Fruit fly (Drosophila melanogaster) whole organism, embryonic: ENCODE results near the gene Nf-YA.

Source experiments
- Bteb2 ChIP-seq: fragments of 200-800 bp; sonication (Bioruptor generic); optimal IDR thresholded peaks from 2 replicates; lab custom pipeline; 2016; ENCODE audit warnings: missing biosample characterization, missing genetic modification characterization
- CG11456 ChIP-seq: fragments of 200-800 bp; sonication (Bioruptor generic); IDR thresholded peaks from 3 replicates; pipeline ENCODE4 v1.3.6; 2022; ENCODE audit warnings: missing biosample characterization, missing genetic modification characterization
- CG1233 ChIP-seq: fragments of 200-800 bp; sonication (Bioruptor generic); optimal IDR thresholded peaks from 4 replicates; lab custom pipeline; 2018; ENCODE audit warnings: missing biosample characterization, mild to moderate bottlenecking, missing genetic modification characterization
- CG13296 ChIP-seq: fragments of 200-800 bp; sonication (Bioruptor generic); optimal IDR thresholded peaks from 3 replicates; lab custom pipeline; 2018; ENCODE audit warnings: missing biosample characterization, mild to moderate bottlenecking, missing genetic modification characterization
- CG1529 ChIP-seq: fragments of 200-800 bp; sonication (Bioruptor generic); optimal IDR thresholded peaks from 3 replicates; lab custom pipeline; 2018; ENCODE audit warnings: missing biosample characterization, missing genetic modification characterization
- CG17186 ChIP-seq: fragments of 200-800 bp; sonication (Bioruptor generic); optimal IDR thresholded peaks from 3 replicates; lab custom pipeline; 2017; ENCODE audit warnings: missing biosample characterization, missing genetic modification reagents, missing genetic modification characterization
- CG17359 ChIP-seq: fragments of 200-800 bp; sonication (Bioruptor generic); optimal IDR thresholded peaks from 3 replicates; lab custom pipeline; 2018; ENCODE audit warnings: missing biosample characterization, mild to moderate bottlenecking, missing genetic modification characterization, moderate library complexity
- CG18011 ChIP-seq: fragments of 200-800 bp; sonication (Bioruptor generic); optimal IDR thresholded peaks from 2 replicates; lab custom pipeline; 2017; ENCODE audit warnings: missing biosample characterization, missing genetic modification characterization, mild to moderate bottlenecking, moderate library complexity, missing genotype
- CG18262 ChIP-seq: fragments of 200-800 bp; optimal IDR thresholded peaks from 3 replicates; lab custom pipeline; 2019; ENCODE audit warnings: missing biosample characterization, mild to moderate bottlenecking, missing genetic modification characterization, moderate library complexity
- CG32532 ChIP-seq: fragments of 200-800 bp; sonication (Bioruptor generic); IDR thresholded peaks from 2 replicates; pipeline ENCODE4 v1.3.6; 2022; ENCODE audit warnings: missing biosample characterization, missing genetic modification characterization
- CG3726 ChIP-seq: fragments of 200-800 bp; sonication (Bioruptor generic); IDR thresholded peaks from 3 replicates; pipeline ENCODE4, ENCODE4 v1.3.6; 2022; ENCODE audit warnings: missing biosample characterization, missing genetic modification characterization
- CG5245 ChIP-seq: fragments of 200-800 bp; sonication (Bioruptor generic); optimal IDR thresholded peaks from 3 replicates; lab custom pipeline; 2016; ENCODE audit warnings: missing biosample characterization, missing genetic modification characterization
- CG6765 ChIP-seq: fragments of 200-800 bp; sonication (Bioruptor generic); optimal IDR thresholded peaks from 3 replicates; lab custom pipeline; 2017; ENCODE audit warnings: missing biosample characterization, mild to moderate bottlenecking, missing genetic modification characterization
- CG6791 ChIP-seq: fragments of 200-800 bp; sonication (Bioruptor generic); IDR thresholded peaks from 3 replicates; pipeline ENCODE4 v1.3.6; 2022; ENCODE audit warnings: missing biosample characterization, missing genetic modification characterization; ENCODE audit not compliant: partially characterized antibody
- CG7372 ChIP-seq: fragments of 200-800 bp; sonication (Bioruptor generic); IDR thresholded peaks from 2 replicates; pipeline ENCODE4 v1.3.6; 2022; ENCODE audit warnings: missing biosample characterization, missing genetic modification characterization
- CG8765 ChIP-seq: fragments of 200-800 bp; sonication (Bioruptor generic); IDR thresholded peaks from 2 replicates; pipeline ENCODE4 v1.3.6; 2022; ENCODE audit warnings: missing biosample characterization, missing genetic modification characterization
- CG9437 ChIP-seq: fragments of 200-800 bp; sonication (Bioruptor generic); optimal IDR thresholded peaks from 2 replicates; lab custom pipeline; 2018; ENCODE audit warnings: missing biosample characterization, mild to moderate bottlenecking, missing genetic modification characterization
- CG9932 ChIP-seq: fragments of 200-800 bp; sonication (Bioruptor generic); IDR thresholded peaks from 2 replicates; pipeline ENCODE4 v1.3.6; 2022; ENCODE audit warnings: missing biosample characterization, missing genetic modification characterization
- CrebB ChIP-seq: fragments of 200-800 bp; sonication (Bioruptor generic); optimal IDR thresholded peaks from 3 replicates; lab custom pipeline; 2018; ENCODE audit warnings: missing biosample characterization, mild to moderate bottlenecking, missing genetic modification characterization
- ERR ChIP-seq: fragments of 200-800 bp; sonication (Bioruptor generic); optimal IDR thresholded peaks from 2 replicates; lab custom pipeline; 2016; ENCODE audit warnings: missing biosample characterization, missing genetic modification characterization
- Hmr ChIP-seq: fragments of 200-800 bp; sonication (Bioruptor generic); optimal IDR thresholded peaks from 3 replicates; lab custom pipeline; 2017; ENCODE audit warnings: mild to moderate bottlenecking, missing biosample characterization, missing genetic modification reagents, missing genetic modification characterization
- Hr78 ChIP-seq, 2 experiments: fragments of 200-800 bp in 1 of 2; fragments of >200 bp in 1 of 2; sonication (Bioruptor generic) in 1 of 2; optimal IDR thresholded peaks; 2 replicates each; lab custom pipeline; 2017 to 2019; ENCODE audit warnings: missing biosample characterization in 2 of 2, missing genetic modification characterization in 2 of 2, mild to moderate bottlenecking in 1 of 2, moderate library complexity in 1 of 2
- Lhr ChIP-seq: fragments of 200-800 bp; sonication (Bioruptor generic); optimal IDR thresholded peaks from 3 replicates; lab custom pipeline; 2017; ENCODE audit warnings: mild to moderate bottlenecking, missing biosample characterization, missing genetic modification reagents, missing genetic modification characterization
- MBD-R2 ChIP-seq: fragments of 200-800 bp; sonication (Bioruptor generic); IDR thresholded peaks from 2 replicates; pipeline ENCODE4 v1.3.6; 2022; ENCODE audit warnings: missing biosample characterization, missing genetic modification characterization
- Mad ChIP-seq: fragments of 200-800 bp; sonication (Bioruptor generic); optimal IDR thresholded peaks from 2 replicates; lab custom pipeline; 2016; ENCODE audit warnings: missing biosample characterization, missing genetic modification characterization
- NC2β ChIP-seq: fragments of 200-800 bp; sonication (Bioruptor generic); optimal IDR thresholded peaks from 2 replicates; lab custom pipeline; 2016; ENCODE audit warnings: missing biosample characterization, missing genetic modification characterization
- Sin3A ChIP-seq: fragments of >200 bp; optimal IDR thresholded peaks from 2 replicates; lab custom pipeline; 2018
- Usf ChIP-seq: fragments of 200-800 bp; sonication (Bioruptor generic); optimal IDR thresholded peaks from 2 replicates; lab custom pipeline; 2017; ENCODE audit warnings: missing genotype, missing biosample characterization, missing genetic modification characterization
- ash1 ChIP-seq: fragments of 200-800 bp; sonication (Bioruptor generic); optimal IDR thresholded peaks from 2 replicates; lab custom pipeline; 2018; ENCODE audit warnings: missing biosample characterization, mild to moderate bottlenecking, missing genetic modification characterization
- corto ChIP-seq: fragments of 200-800 bp; sonication (Bioruptor generic); optimal IDR thresholded peaks from 2 replicates; lab custom pipeline; 2016; ENCODE audit warnings: missing biosample characterization, mild to moderate bottlenecking, missing genetic modification characterization, moderate library complexity
- croc ChIP-seq: fragments of 200-800 bp; sonication (Bioruptor generic); conservative IDR thresholded peaks from 3 replicates; pipeline ENCODE4 v1.3.6; 2022; ENCODE audit warnings: missing biosample characterization, missing genetic modification characterization
- fd64A ChIP-seq: fragments of 200-800 bp; sonication (Bioruptor generic); optimal IDR thresholded peaks from 3 replicates; lab custom pipeline; 2018; ENCODE audit warnings: missing biosample characterization, mild to moderate bottlenecking, missing genetic modification characterization
- fru ChIP-seq: fragments of >200 bp; optimal IDR thresholded peaks from 2 replicates; lab custom pipeline; 2017
- fu2 ChIP-seq: fragments of 200-800 bp; sonication (Bioruptor generic); optimal IDR thresholded peaks from 2 replicates; lab custom pipeline; 2016; ENCODE audit warnings: missing biosample characterization, missing genetic modification characterization
- gem ChIP-seq: fragments of 200-800 bp; sonication (Bioruptor generic); optimal IDR thresholded peaks from 2 replicates; lab custom pipeline; 2019; ENCODE audit warnings: missing biosample characterization, mild to moderate bottlenecking, missing genetic modification characterization, moderate library complexity
- grn ChIP-seq: fragments of 200-800 bp; sonication (Bioruptor generic); optimal IDR thresholded peaks from 3 replicates; lab custom pipeline; 2017; ENCODE audit warnings: missing biosample characterization, missing genetic modification characterization
- klu ChIP-seq: fragments of 200-800 bp; sonication (Bioruptor generic); IDR thresholded peaks from 2 replicates; pipeline ENCODE4 v1.3.6; 2022; ENCODE audit warnings: missing biosample characterization, missing genetic modification characterization
- lmd ChIP-seq: fragments of 200-800 bp; sonication (Bioruptor generic); IDR thresholded peaks from 2 replicates; pipeline ENCODE4 v1.3.6; 2022; ENCODE audit warnings: missing biosample characterization, missing genetic modification characterization
- nerfin-1 ChIP-seq: fragments of 200-800 bp; sonication (Bioruptor generic); optimal IDR thresholded peaks from 3 replicates; lab custom pipeline; 2019; ENCODE audit warnings: missing biosample characterization, mild to moderate bottlenecking, missing genetic modification characterization, moderate library complexity
- pho ChIP-seq: fragments of 200-800 bp; sonication (Bioruptor generic); optimal IDR thresholded peaks from 2 replicates; lab custom pipeline; 2016; ENCODE audit warnings: missing biosample characterization, missing genetic modification characterization
- pzg ChIP-seq: fragments of 200-800 bp; sonication (Bioruptor generic); optimal IDR thresholded peaks from 3 replicates; lab custom pipeline; 2018; ENCODE audit warnings: missing biosample characterization, mild to moderate bottlenecking, missing genetic modification characterization, moderate library complexity
- repo ChIP-seq: fragments of 200-800 bp; sonication (Bioruptor generic); optimal IDR thresholded peaks from 2 replicates; lab custom pipeline; 2016; ENCODE audit warnings: missing biosample characterization, missing genetic modification characterization
- rib ChIP-seq: fragments of 200-800 bp; sonication (Bioruptor generic); IDR thresholded peaks from 2 replicates; pipeline ENCODE4 v1.3.6; 2022; ENCODE audit warnings: missing biosample characterization, missing genetic modification characterization
- sisA ChIP-seq: fragments of 200-800 bp; sonication (Bioruptor generic); IDR thresholded peaks from 2 replicates; pipeline ENCODE4 v1.3.6; 2022; ENCODE audit warnings: missing biosample characterization, missing genetic modification characterization
- so ChIP-seq: fragments of 200-800 bp; sonication (Bioruptor generic); IDR thresholded peaks from 3 replicates; pipeline ENCODE4 v1.3.6; 2022; ENCODE audit warnings: missing biosample characterization, missing genetic modification characterization
- sob ChIP-seq: fragments of 200-800 bp; sonication (Bioruptor generic); IDR thresholded peaks from 2 replicates; pipeline ENCODE4 v1.3.6; 2022; ENCODE audit warnings: missing biosample characterization, missing genetic modification characterization
- sr ChIP-seq: fragments of 200-800 bp; sonication (Bioruptor generic); IDR thresholded peaks from 3 replicates; pipeline ENCODE4 v1.3.6; 2022; ENCODE audit warnings: missing biosample characterization, missing genetic modification characterization
- tap ChIP-seq: fragments of 200-800 bp; optimal IDR thresholded peaks from 3 replicates; lab custom pipeline; 2019; ENCODE audit warnings: missing biosample characterization, mild to moderate bottlenecking, missing genetic modification characterization, moderate library complexity
- unpg ChIP-seq: fragments of 200-800 bp; sonication (Bioruptor generic); optimal IDR thresholded peaks from 3 replicates; lab custom pipeline; 2018; ENCODE audit warnings: missing biosample characterization, mild to moderate bottlenecking, missing genetic modification characterization, moderate library complexity

The Nf-YA gene

dm6 chr3L:9429665-9430607, 12.1 kb downstream of the Nf-YA start, which contains the start of the genes RpS17 and MTF-1 (continued):
- TF ChIP-seq CG17186 = no peak
- TF ChIP-seq CG18262 = peak; percentile 50
- TF ChIP-seq repo = no peak
- TF ChIP-seq Mad (GFP tag; lab: Kevin White, UChicago) = peak; percentile 10
- peak; percentile 16 for TF ChIP-seq CG9437 (GFP tag; lab: Kevin White, UChicago)
- TF ChIP-seq pzg = peak; percentile 87
- TF ChIP-seq grn (GFP tag; lab: Kevin White, UChicago) = peak; percentile 91
- peak; percentile 66 for TF ChIP-seq CG32532 (GFP tag; lab: Robert Waterston, UW)
- no peak for TF ChIP-seq CG5245
- TF ChIP-seq ash1 (GFP tag; lab: Kevin White, UChicago) = no peak
- TF ChIP-seq CG6765 (GFP tag; lab: Kevin White, UChicago) = peak; percentile 73
- no peak for TF ChIP-seq CG3726 (GFP tag; lab: Robert Waterston, UW)
- TF ChIP-seq ERR = no peak
- no peak for TF ChIP-seq croc (GFP tag; lab: Robert Waterston, UW)
- TF ChIP-seq Hr78 (GFP tag; optimal IDR thresholded peaks at IDR 0.05; lab: Kevin White, UChicago) = no peak
- TF ChIP-seq so (GFP tag; lab: Robert Waterston, UW) = 0 out of 3 replicates have a peak, but pooled peaks have one; percentile 29
- peak; percentile 31 for TF ChIP-seq CG1233
- TF ChIP-seq klu (GFP tag; lab: Robert Waterston, UW) = no peak
- TF ChIP-seq Lhr (GFP tag; lab: Kevin White, UChicago) = peak; percentile 72
- TF ChIP-seq CG18011 (GFP tag; lab: Kevin White, UChicago) = peak; percentile 7
- TF ChIP-seq fd64A (GFP tag; lab: Kevin White, UChicago) = peak; percentile 21
- TF ChIP-seq CG7372 (GFP tag; lab: Robert Waterston, UW) = no peak; the same call in 1 of the 2 replicates
- TF ChIP-seq fu2 (GFP tag; lab: Kevin White, UChicago) = no peak
- peak; percentile 35 for TF ChIP-seq gem (tag; lab: Kevin White, UChicago)
- peak; percentile 48 for TF ChIP-seq sr (GFP tag; lab: Robert Waterston, UW)
- no peak for TF ChIP-seq CG8765 (GFP tag; lab: Robert Waterston, UW)
- no peak for TF ChIP-seq fru (lab: Kevin White, UChicago)
- peak; percentile 26 for TF ChIP-seq tap (tag; lab: Kevin White, UChicago)
- TF ChIP-seq corto (GFP tag; lab: Kevin White, UChicago) = no peak
- TF ChIP-seq CG17359 = peak; percentile 37
- peak; percentile 66 for TF ChIP-seq Hmr (GFP tag; lab: Kevin White, UChicago)
- TF ChIP-seq pho (GFP tag; lab: Kevin White, UChicago) = no peak
- TF ChIP-seq CG6791 (GFP tag; lab: Robert Waterston, UW) = no peak
- no peak for TF ChIP-seq Bteb2 (GFP tag; lab: Kevin White, UChicago)
- no peak for TF ChIP-seq sisA (GFP tag; lab: Robert Waterston, UW)
- no peak; the same call in 1 of the 2 replicates for TF ChIP-seq lmd (GFP tag; lab: Robert Waterston, UW)
- TF ChIP-seq Sin3A (lab: Kevin White, UChicago) = no peak
- peak; percentile 51 for TF ChIP-seq CG1529 (GFP tag; lab: Kevin White, UChicago)
- TF ChIP-seq NC2β (GFP tag; lab: Kevin White, UChicago) = peak; percentile 93
- peak; percentile 72; the same call in 2 of the 3 replicates for TF ChIP-seq CG11456 (GFP tag; lab: Robert Waterston, UW)
- TF ChIP-seq nerfin-1 (tag; lab: Kevin White, UChicago) = peak; percentile 53
- TF ChIP-seq unpg (GFP tag; lab: Kevin White, UChicago) = peak; percentile 60
- TF ChIP-seq Usf (GFP tag; lab: Kevin White, UChicago) = peak; percentile 1
- TF ChIP-seq MBD-R2 (GFP tag; lab: Robert Waterston, UW) = peak; percentile 43; the same call in 1 of the 2 replicates
- peak; percentile 58 for TF ChIP-seq CG13296
- TF ChIP-seq rib (GFP tag; lab: Robert Waterston, UW) = no peak
- TF ChIP-seq CrebB (tag; lab: Kevin White, UChicago) = peak; percentile 52
- no peak; the same call in 1 of the 2 replicates for TF ChIP-seq CG9932 (GFP tag; lab: Robert Waterston, UW)
- TF ChIP-seq sob (GFP tag; lab: Robert Waterston, UW) = peak; percentile 55; the same call in 1 of the 2 replicates
